Fruit fly (Drosophila melanogaster) whole organism, embryonic: Measurements from ENCODE around the gene CG7879.

Source experiments
- Atf-2 ChIP-seq: fragments of 200-800 bp; sonication (Bioruptor generic); optimal IDR thresholded peaks from 2 replicates; lab custom pipeline; 2016; ENCODE audit warnings: missing biosample characterization, missing genetic modification characterization
- Atf6 ChIP-seq: fragments of 200-800 bp; sonication (Bioruptor generic); IDR thresholded peaks from 2 replicates; pipeline ENCODE4 v1.3.6; 2022; ENCODE audit warnings: missing biosample characterization, missing genetic modification characterization
- CG10147 ChIP-seq: fragments of 200-800 bp; sonication (Bioruptor generic); optimal IDR thresholded peaks from 2 replicates; lab custom pipeline; 2019; ENCODE audit warnings: missing biosample characterization, mild to moderate bottlenecking, missing genetic modification characterization, moderate library complexity
- CG10366 ChIP-seq: fragments of 200-800 bp; sonication (Bioruptor generic); IDR thresholded peaks from 2 replicates; pipeline ENCODE4 v1.3.6; 2022; ENCODE audit warnings: missing biosample characterization, missing genetic modification characterization
- CG10959 ChIP-seq: fragments of 200-800 bp; sonication (Bioruptor generic); IDR thresholded peaks from 2 replicates; pipeline ENCODE4 v1.3.6; 2022; ENCODE audit warnings: missing biosample characterization, missing genetic modification characterization
- CG11696 ChIP-seq: fragments of 200-800 bp; sonication (Bioruptor generic); IDR thresholded peaks from 2 replicates; pipeline ENCODE4 v1.3.6; 2022; ENCODE audit warnings: missing biosample characterization, missing genetic modification characterization
- CG13296 ChIP-seq: fragments of 200-800 bp; sonication (Bioruptor generic); optimal IDR thresholded peaks from 3 replicates; lab custom pipeline; 2018; ENCODE audit warnings: missing biosample characterization, mild to moderate bottlenecking, missing genetic modification characterization
- CG14014 ChIP-seq: fragments of 200-800 bp; sonication (Bioruptor generic); IDR thresholded peaks from 2 replicates; pipeline ENCODE4 v1.3.6; 2022; ENCODE audit warnings: missing biosample characterization, missing genetic modification characterization
- CG14965 ChIP-seq: fragments of 200-800 bp; sonication (Bioruptor generic); optimal IDR thresholded peaks from 2 replicates; lab custom pipeline; 2016; ENCODE audit warnings: missing biosample characterization, missing genetic modification characterization, borderline replicate concordance
- CG15269 ChIP-seq: fragments of 200-800 bp; sonication (Bioruptor generic); optimal IDR thresholded peaks from 2 replicates; lab custom pipeline; 2018; ENCODE audit warnings: missing biosample characterization, mild to moderate bottlenecking, missing genetic modification characterization, moderate library complexity
- CG2129 ChIP-seq: fragments of 200-800 bp; sonication (Bioruptor generic); IDR thresholded peaks from 2 replicates; pipeline ENCODE4 v1.3.6; 2022; ENCODE audit warnings: missing biosample characterization, missing genetic modification characterization; ENCODE audit not compliant: partially characterized antibody
- CG32532 ChIP-seq: fragments of 200-800 bp; sonication (Bioruptor generic); IDR thresholded peaks from 2 replicates; pipeline ENCODE4 v1.3.6; 2022; ENCODE audit warnings: missing biosample characterization, missing genetic modification characterization
- CG3281 ChIP-seq: fragments of 200-800 bp; sonication (Bioruptor generic); optimal IDR thresholded peaks from 3 replicates; lab custom pipeline; 2017; ENCODE audit warnings: missing biosample characterization, mild to moderate bottlenecking, missing genetic modification characterization
- CG3407 ChIP-seq: fragments of 200-800 bp; sonication (Bioruptor generic); optimal IDR thresholded peaks from 2 replicates; lab custom pipeline; 2018; ENCODE audit warnings: missing biosample characterization, mild to moderate bottlenecking, missing genetic modification characterization
- CG34224 ChIP-seq: fragments of 200-800 bp; sonication (Bioruptor generic); IDR thresholded peaks from 3 replicates; pipeline ENCODE4 v1.3.6; 2022; ENCODE audit warnings: missing biosample characterization, missing genetic modification characterization; ENCODE audit not compliant: partially characterized antibody
- CG4360 ChIP-seq: fragments of 200-800 bp; sonication (Bioruptor generic); IDR thresholded peaks from 2 replicates; pipeline ENCODE4 v1.3.6; 2022; ENCODE audit warnings: missing biosample characterization, missing genetic modification characterization
- CG5245 ChIP-seq: fragments of 200-800 bp; sonication (Bioruptor generic); optimal IDR thresholded peaks from 3 replicates; lab custom pipeline; 2016; ENCODE audit warnings: missing biosample characterization, missing genetic modification characterization
- CG6683 ChIP-seq: fragments of 200-800 bp; sonication (Bioruptor generic); optimal IDR thresholded peaks from 2 replicates; lab custom pipeline; 2017; ENCODE audit warnings: missing biosample characterization, mild to moderate bottlenecking, missing genetic modification characterization, missing genetic modification reagents
- CG7963 ChIP-seq: fragments of 200-800 bp; sonication (Bioruptor generic); IDR thresholded peaks from 3 replicates; pipeline ENCODE4 v1.3.6; 2022; ENCODE audit warnings: missing biosample characterization, missing genetic modification characterization; ENCODE audit not compliant: partially characterized antibody
- CG8089 ChIP-seq: fragments of 200-800 bp; sonication (Bioruptor generic); optimal IDR thresholded peaks from 3 replicates; lab custom pipeline; 2016; ENCODE audit warnings: missing biosample characterization, missing genetic modification characterization
- CG9215 ChIP-seq: fragments of 200-800 bp; sonication (Bioruptor generic); IDR thresholded peaks from 2 replicates; pipeline ENCODE4 v1.3.6; 2022; ENCODE audit warnings: missing biosample characterization, missing genetic modification characterization
- Deaf1 ChIP-seq: fragments of 200-800 bp; optimal IDR thresholded peaks from 3 replicates; lab custom pipeline; 2019; ENCODE audit warnings: missing biosample characterization, mild to moderate bottlenecking, missing genetic modification characterization, moderate library complexity
- Dip3 ChIP-seq: fragments of 200-800 bp; sonication (Bioruptor generic); optimal IDR thresholded peaks from 3 replicates; lab custom pipeline; 2016; ENCODE audit warnings: missing biosample characterization, missing genetic modification characterization
- Drgx ChIP-seq: fragments of 200-800 bp; sonication (Bioruptor generic); IDR thresholded peaks from 2 replicates; pipeline ENCODE4 v1.3.6; 2022; ENCODE audit warnings: missing biosample characterization, missing genetic modification characterization
- Eip74EF ChIP-seq, 2 experiments: fragments of 200-800 bp in 1 of 2; fragments of >200 bp in 1 of 2; sonication (Bioruptor generic) in 1 of 2; optimal IDR thresholded peaks; 2 replicates each; lab custom pipeline; 2017 to 2019; ENCODE audit warnings: missing biosample characterization in 2 of 2, missing genetic modification characterization in 2 of 2, mild to moderate bottlenecking in 1 of 2, moderate library complexity in 1 of 2
- Fer1 ChIP-seq: fragments of 200-800 bp; sonication (Bioruptor generic); optimal IDR thresholded peaks from 2 replicates; lab custom pipeline; 2017; ENCODE audit warnings: missing biosample characterization, mild to moderate bottlenecking, missing genetic modification characterization
- HLH4C ChIP-seq: fragments of 200-800 bp; sonication (Bioruptor generic); IDR thresholded peaks from 3 replicates; pipeline ENCODE4 v1.3.6; 2022; ENCODE audit warnings: missing biosample characterization, missing genetic modification characterization; ENCODE audit not compliant: partially characterized antibody
- Lim3 ChIP-seq: fragments of 200-800 bp; sonication (Bioruptor generic); IDR thresholded peaks from 2 replicates; pipeline ENCODE4 v1.3.6; 2022; ENCODE audit warnings: missing biosample characterization, missing genetic modification characterization
- Pdp1 ChIP-seq, 2 experiments: fragments of 200-800 bp; sonication (Bioruptor generic); optimal IDR thresholded peaks; 3 replicates each; lab custom pipeline; 2016; ENCODE audit warnings: missing biosample characterization in 2 of 2, missing genetic modification characterization in 2 of 2, mild to moderate bottlenecking in 1 of 2, moderate library complexity in 1 of 2
- Rfx ChIP-seq: fragments of 200-800 bp; sonication (Bioruptor generic); IDR thresholded peaks from 2 replicates; pipeline ENCODE4 v1.3.6; 2022; ENCODE audit warnings: missing biosample characterization, missing genetic modification characterization
- Sox102F ChIP-seq: fragments of 200-800 bp; sonication (Bioruptor generic); optimal IDR thresholded peaks from 2 replicates; lab custom pipeline; 2018; ENCODE audit warnings: missing biosample characterization, mild to moderate bottlenecking, missing genetic modification characterization, moderate library complexity
- ap ChIP-seq: fragments of 200-800 bp; sonication (Bioruptor generic); IDR thresholded peaks from 2 replicates; pipeline ENCODE4 v1.3.6; 2022; ENCODE audit warnings: missing biosample characterization, missing genetic modification characterization
- ato ChIP-seq: fragments of 200-800 bp; sonication (Bioruptor generic); IDR thresholded peaks from 2 replicates; pipeline ENCODE4 v1.3.6; 2022; ENCODE audit warnings: missing biosample characterization, missing genetic modification characterization; ENCODE audit not compliant: partially characterized antibody
- bbx ChIP-seq: fragments of 200-800 bp; sonication (Bioruptor generic); IDR thresholded peaks from 2 replicates; pipeline ENCODE4 v1.3.6; 2022; ENCODE audit warnings: missing biosample characterization, missing genetic modification characterization; ENCODE audit not compliant: partially characterized antibody
- cas ChIP-seq: fragments of 200-800 bp; sonication (Bioruptor generic); IDR thresholded peaks from 2 replicates; pipeline ENCODE4 v1.3.6; 2022; ENCODE audit warnings: missing biosample characterization, missing genetic modification characterization
- chinmo ChIP-seq: fragments of 200-800 bp; sonication (Bioruptor generic); IDR thresholded peaks from 4 replicates; pipeline ENCODE4 v1.3.6; 2022; ENCODE audit warnings: missing biosample characterization, missing genetic modification characterization; ENCODE audit not compliant: partially characterized antibody
- crp ChIP-seq, 2 experiments: fragments of 200-800 bp; sonication (Bioruptor generic); optimal IDR thresholded peaks; 2 replicates in 1 of 2; 3 replicates in 1 of 2; lab custom pipeline; 2017; ENCODE audit warnings: missing biosample characterization in 2 of 2, missing genetic modification characterization in 2 of 2, mild to moderate bottlenecking in 1 of 2, moderate library complexity in 1 of 2
- dati ChIP-seq: fragments of 200-800 bp; sonication (Bioruptor generic); IDR thresholded peaks from 2 replicates; pipeline ENCODE4 v1.3.6; 2022; ENCODE audit warnings: missing biosample characterization, missing genetic modification characterization
- gcm2 ChIP-seq: fragments of 200-800 bp; sonication (Bioruptor generic); optimal IDR thresholded peaks from 2 replicates; lab custom pipeline; 2016; ENCODE audit warnings: missing biosample characterization, missing genetic modification characterization
- hb ChIP-seq: fragments of 200-800 bp; sonication (Bioruptor generic); IDR thresholded peaks from 3 replicates; pipeline ENCODE4 v1.3.6; 2022; ENCODE audit warnings: missing biosample characterization, missing genetic modification characterization; ENCODE audit not compliant: partially characterized antibody
- insv ChIP-seq, 2 experiments: fragments of 200-800 bp; sonication (Bioruptor generic); optimal IDR thresholded peaks; 3 replicates each; lab custom pipeline; 2016 to 2018; ENCODE audit warnings: missing biosample characterization in 2 of 2, missing genetic modification characterization in 2 of 2
- jumu ChIP-seq: fragments of 200-800 bp; sonication (Bioruptor generic); optimal IDR thresholded peaks from 3 replicates; lab custom pipeline; 2016; ENCODE audit warnings: missing biosample characterization, missing genetic modification characterization
- mirr ChIP-seq: fragments of 200-800 bp; sonication (Bioruptor generic); optimal IDR thresholded peaks from 3 replicates; lab custom pipeline; 2018; ENCODE audit warnings: missing biosample characterization, mild to moderate bottlenecking, missing genetic modification characterization
- odd ChIP-seq: fragments of 200-800 bp; sonication (Bioruptor generic); optimal IDR thresholded peaks from 2 replicates; lab custom pipeline; 2017; ENCODE audit warnings: missing biosample characterization, mild to moderate bottlenecking, missing genetic modification characterization
- scrt ChIP-seq: fragments of 200-800 bp; sonication (Bioruptor generic); optimal IDR thresholded peaks from 2 replicates; lab custom pipeline; 2018; ENCODE audit warnings: missing biosample characterization, mild to moderate bottlenecking, missing genetic modification characterization, moderate library complexity
- sd ChIP-seq: fragments of 200-800 bp; sonication (Bioruptor generic); optimal IDR thresholded peaks from 3 replicates; lab custom pipeline; 2018; ENCODE audit warnings: missing biosample characterization, mild to moderate bottlenecking, missing genetic modification characterization, moderate library complexity
- sr ChIP-seq: fragments of 200-800 bp; sonication (Bioruptor generic); IDR thresholded peaks from 3 replicates; pipeline ENCODE4 v1.3.6; 2022; ENCODE audit warnings: missing biosample characterization, missing genetic modification characterization
- sug ChIP-seq: fragments of 200-800 bp; optimal IDR thresholded peaks from 2 replicates; lab custom pipeline; 2019; ENCODE audit warnings: missing biosample characterization, mild to moderate bottlenecking, missing genetic modification characterization, moderate library complexity

Gene CG7879

dm6 chr3L:1586266-1587054, 18.1 kb upstream of the CG7879 start (continued):
- peak; percentile 82; the same call in 3 of the 4 replicates for TF ChIP-seq chinmo (GFP tag; lab: Robert Waterston, UW)
- peak; percentile 65 for TF ChIP-seq CG32532 (GFP tag; lab: Robert Waterston, UW)
- TF ChIP-seq sd (tag; lab: Kevin White, UChicago) = peak; percentile 76
- TF ChIP-seq CG14014 (GFP tag; lab: Robert Waterston, UW) = peak; percentile 33; the same call in 1 of the 2 replicates
- no peak for TF ChIP-seq CG10147 (GFP tag; lab: Kevin White, UChicago)
- TF ChIP-seq CG9215 (GFP tag; lab: Robert Waterston, UW) = no peak
- TF ChIP-seq Atf-2 (GFP tag; lab: Kevin White, UChicago) = no peak
- TF ChIP-seq CG3281 (GFP tag; lab: Kevin White, UChicago) = peak; percentile 4
- peak in 1 of 2 experiments; percentile 35 for TF ChIP-seq Eip74EF (GFP tag; optimal IDR thresholded peaks at IDR 0.05; lab: Kevin White, UChicago)
- TF ChIP-seq HLH4C (GFP tag; lab: Robert Waterston, UW) = 0 out of 3 replicates have a peak, but pooled peaks have one; percentile 45
- no peak for TF ChIP-seq crp (GFP tag; optimal IDR thresholded peaks at IDR 0.05; lab: Kevin White, UChicago)
- no peak for TF ChIP-seq CG2129 (GFP tag; lab: Robert Waterston, UW)
- TF ChIP-seq sug (tag; lab: Kevin White, UChicago) = peak; percentile 14
- peak; percentile 4 for TF ChIP-seq scrt (GFP tag; lab: Kevin White, UChicago)
- TF ChIP-seq odd = peak; percentile 29
- no peak for TF ChIP-seq Dip3 (GFP tag; lab: Kevin White, UChicago)
- TF ChIP-seq cas (GFP tag; lab: Robert Waterston, UW) = no peak
- peak; percentile 47; the same call in 1 of the 2 replicates for TF ChIP-seq CG11696 (GFP tag; lab: Robert Waterston, UW)
- peak; percentile 69 for TF ChIP-seq mirr (GFP tag; lab: Kevin White, UChicago)
- TF ChIP-seq gcm2 (GFP tag; lab: Kevin White, UChicago) = no peak
- peak; percentile 67 for TF ChIP-seq bbx (GFP tag; lab: Robert Waterston, UW)
- TF ChIP-seq Lim3 (GFP tag; lab: Robert Waterston, UW) = no peak
- TF ChIP-seq CG15269 (tag; lab: Kevin White, UChicago) = no peak
- TF ChIP-seq Fer1 (GFP tag; lab: Kevin White, UChicago) = peak; percentile 47
- TF ChIP-seq CG6683 (GFP tag; lab: Kevin White, UChicago) = peak; percentile 4
- TF ChIP-seq Deaf1 = peak; percentile 44
- TF ChIP-seq CG3407 (GFP tag; lab: Kevin White, UChicago) = no peak
- TF ChIP-seq CG8089 (GFP tag; lab: Kevin White, UChicago) = no peak
- TF ChIP-seq CG10959 (GFP tag; lab: Robert Waterston, UW) = no peak
- TF ChIP-seq Rfx = peak; percentile 44; the same call in 1 of the 2 replicates
- TF ChIP-seq CG4360 (GFP tag; lab: Robert Waterston, UW) = peak; percentile 47; the same call in 1 of the 2 replicates
- TF ChIP-seq Drgx (GFP tag; lab: Robert Waterston, UW) = peak; percentile 68; the same call in 1 of the 2 replicates
- TF ChIP-seq dati (GFP tag; lab: Robert Waterston, UW) = no peak
- peak in 1 of 2 experiments; percentile 78 for TF ChIP-seq Pdp1 (GFP tag; optimal IDR thresholded peaks at IDR 0.05; lab: Kevin White, UChicago)
- TF ChIP-seq CG5245 (GFP tag; lab: Kevin White, UChicago) = peak; percentile 7

- TF ChIP-seq Sox102F (GFP tag; lab: Kevin White, UChicago) = peak; percentile 28
- TF ChIP-seq jumu (GFP tag; lab: Kevin White, UChicago) = no peak
- TF ChIP-seq hb (GFP tag; lab: Robert Waterston, UW) = no peak
- TF ChIP-seq CG7963 (GFP tag; lab: Robert Waterston, UW) = no peak
- no peak for TF ChIP-seq ato (GFP tag; lab: Robert Waterston, UW)
- TF ChIP-seq insv (GFP tag; optimal IDR thresholded peaks at IDR 0.05; lab: Kevin White, UChicago) = no peak
- TF ChIP-seq CG34224 (GFP tag; lab: Robert Waterston, UW) = no peak
- no peak for TF ChIP-seq CG13296 (GFP tag; lab: Kevin White, UChicago)
- peak; percentile 7; the same call in 1 of the 2 replicates for TF ChIP-seq CG10366 (GFP tag; lab: Robert Waterston, UW)
- 0 out of 3 replicates have a peak, but pooled peaks have one; percentile 36 for TF ChIP-seq sr (GFP tag; lab: Robert Waterston, UW)
- TF ChIP-seq ap (GFP tag; lab: Robert Waterston, UW) = no peak
- no peak for TF ChIP-seq CG14965
- TF ChIP-seq Atf6 (GFP tag; lab: Robert Waterston, UW) = no peak
Measured at dm6 chr3L:1584781-1585180, 16.4 kb upstream of the CG7879 start.
